Worm (Caenorhabditis elegans) whole organism, young adult: ENCODE measurements around the gene M28.8.

Experiments used
- B0261.1 ChIP-seq: sonication (generic microtip); optimal IDR thresholded peaks from 2 replicates; lab custom pipeline; 2016; ENCODE audit warnings: mild to moderate bottlenecking, missing genetic modification characterization, moderate library complexity, missing compliant biosample characterization
- C17E4.6 ChIP-seq: fragments of 200-800 bp; sonication (Bioruptor generic); IDR thresholded peaks from 2 replicates; pipeline ENCODE4 v1.3.6; 2022; ENCODE audit warnings: missing genetic modification reagents, missing genetic modification characterization, missing compliant biosample characterization
- F33H1.4 ChIP-seq: fragments of 200-800 bp; sonication (Bioruptor generic); IDR thresholded peaks from 2 replicates; pipeline ENCODE4 v1.3.6; 2022; ENCODE audit warnings: missing genetic modification reagents, missing genetic modification characterization, missing compliant biosample characterization
- F37B4.10 ChIP-seq: fragments of 200-800 bp; sonication (Bioruptor generic); IDR thresholded peaks from 2 replicates; pipeline ENCODE4 v1.3.6; 2022; ENCODE audit warnings: missing genetic modification characterization, missing compliant biosample characterization
- F52B5.7 ChIP-seq: sonication (generic microtip); optimal IDR thresholded peaks from 2 replicates; lab custom pipeline; 2016; ENCODE audit warnings: mild to moderate bottlenecking, missing genetic modification characterization, missing compliant biosample characterization
- F57A8.1 ChIP-seq: fragments of 200-800 bp; sonication (Bioruptor generic); optimal IDR thresholded peaks from 2 replicates; lab custom pipeline; 2018; ENCODE audit warnings: mild to moderate bottlenecking, missing genetic modification characterization, moderate library complexity, missing compliant biosample characterization
- K11D2.4 ChIP-seq: fragments of 200-800 bp; sonication (Bioruptor generic); IDR thresholded peaks from 2 replicates; pipeline ENCODE4 v1.3.6; 2022; ENCODE audit warnings: missing genetic modification reagents, missing genetic modification characterization, missing compliant biosample characterization
- K12H6.12 ChIP-seq: fragments of 200-800 bp; sonication (Bioruptor generic); optimal IDR thresholded peaks from 2 replicates; lab custom pipeline; 2018; ENCODE audit warnings: mild to moderate bottlenecking, missing genetic modification characterization, missing compliant biosample characterization
- Y53G8AR.9 ChIP-seq: fragments of 200-800 bp; sonication (Bioruptor generic); conservative IDR thresholded peaks from 2 replicates; pipeline ENCODE4 v1.3.6; 2022; ENCODE audit warnings: missing genetic modification reagents, missing genetic modification characterization, missing compliant biosample characterization
- Y79H2A.3 ChIP-seq: fragments of 200-800 bp; sonication (Bioruptor generic); conservative IDR thresholded peaks from 2 replicates; pipeline ENCODE4 v1.3.6; 2022; ENCODE audit warnings: missing genetic modification reagents, missing genetic modification characterization, missing compliant biosample characterization
- aptf-2 ChIP-seq: fragments of 200-800 bp; sonication (Bioruptor generic); conservative IDR thresholded peaks from 2 replicates; pipeline ENCODE4 v1.3.6; 2022; ENCODE audit warnings: missing genetic modification reagents, missing genetic modification characterization, missing compliant biosample characterization
- athp-1 ChIP-seq: sonication (generic microtip); optimal IDR thresholded peaks from 2 replicates; lab custom pipeline; 2017; ENCODE audit warnings: mild to moderate bottlenecking, missing genetic modification characterization, missing compliant biosample characterization
- bed-2 ChIP-seq: fragments of 200-800 bp; sonication (Bioruptor generic); IDR thresholded peaks from 2 replicates; pipeline ENCODE4 v1.3.6; 2022; ENCODE audit warnings: missing genetic modification reagents, missing genetic modification characterization, missing compliant biosample characterization
- ceh-27 ChIP-seq: fragments of 200-800 bp; sonication (Bioruptor generic); optimal IDR thresholded peaks from 2 replicates; lab custom pipeline; 2018; ENCODE audit warnings: mild to moderate bottlenecking, missing genetic modification characterization, moderate library complexity, missing compliant biosample characterization
- ceh-40 ChIP-seq: fragments of 200-800 bp; sonication (Bioruptor generic); IDR thresholded peaks from 2 replicates; pipeline ENCODE4 v1.3.6; 2022; ENCODE audit warnings: missing genetic modification characterization, missing compliant biosample characterization
- ceh-58 ChIP-seq: fragments of 200-800 bp; sonication (Bioruptor generic); IDR thresholded peaks from 2 replicates; pipeline ENCODE4 v1.3.6; 2022; ENCODE audit warnings: missing genetic modification characterization, missing compliant biosample characterization
- ceh-79 ChIP-seq: sonication (generic microtip); optimal IDR thresholded peaks from 2 replicates; lab custom pipeline; 2017; ENCODE audit warnings: mild to moderate bottlenecking, missing genetic modification characterization, missing compliant biosample characterization
- chd-7 ChIP-seq: sonication (generic microtip); optimal IDR thresholded peaks from 2 replicates; lab custom pipeline; 2016; ENCODE audit warnings: mild to moderate bottlenecking, missing genetic modification characterization, moderate library complexity, missing compliant biosample characterization
- die-1 ChIP-seq: sonication (generic microtip); optimal IDR thresholded peaks from 2 replicates; lab custom pipeline; 2016; ENCODE audit warnings: missing genotype, mild to moderate bottlenecking, missing genetic modification characterization, missing compliant biosample characterization
- dox-1 ChIP-seq: fragments of 200-800 bp; sonication (Bioruptor generic); IDR thresholded peaks from 2 replicates; pipeline ENCODE4 v1.3.6; 2022; ENCODE audit warnings: missing genetic modification reagents, missing genetic modification characterization, missing compliant biosample characterization
- dpl-1 ChIP-seq: fragments of 150-350 bp; optimal IDR thresholded peaks from 2 replicates; lab custom pipeline; 2014; ENCODE audit warnings: missing biosample characterization, missing genetic modification reagents, missing genetic modification characterization
- egl-18 ChIP-seq: fragments of 200-800 bp; sonication (Bioruptor generic); IDR thresholded peaks from 2 replicates; pipeline ENCODE4 v1.3.6; 2022; ENCODE audit warnings: missing genetic modification reagents, missing genetic modification characterization, missing compliant biosample characterization
- egl-44 ChIP-seq: fragments of 200-800 bp; sonication (Bioruptor generic); IDR thresholded peaks from 2 replicates; pipeline ENCODE4 v1.3.6; 2022; ENCODE audit warnings: missing genetic modification reagents, missing genetic modification characterization, missing compliant biosample characterization
- fkh-3 ChIP-seq: sonication (generic microtip); optimal IDR thresholded peaks from 2 replicates; lab custom pipeline; 2016; ENCODE audit warnings: mild to moderate bottlenecking, missing genetic modification characterization, missing compliant biosample characterization
- hlh-12 ChIP-seq: sonication (generic microtip); optimal IDR thresholded peaks from 2 replicates; lab custom pipeline; 2016; ENCODE audit warnings: missing genetic modification characterization, missing compliant biosample characterization
- hlh-26 ChIP-seq: fragments of 200-800 bp; sonication (Bioruptor generic); conservative IDR thresholded peaks from 2 replicates; pipeline ENCODE4 v1.3.6; 2022; ENCODE audit warnings: missing genetic modification reagents, missing genetic modification characterization, missing compliant biosample characterization
- hmg-1.2 ChIP-seq: fragments of 200-800 bp; sonication (Bioruptor generic); IDR thresholded peaks from 2 replicates; pipeline ENCODE4 v1.3.6; 2022; ENCODE audit warnings: missing genetic modification reagents, missing genetic modification characterization, missing compliant biosample characterization
- hmg-20 ChIP-seq: fragments of 200-800 bp; sonication (Bioruptor generic); IDR thresholded peaks from 2 replicates; pipeline ENCODE4 v1.3.6; 2022; ENCODE audit warnings: missing genetic modification reagents, missing genetic modification characterization, missing compliant biosample characterization
- hrde-1 ChIP-seq: sonication (generic microtip); optimal IDR thresholded peaks from 2 replicates; lab custom pipeline; 2016; ENCODE audit warnings: missing genetic modification characterization, mild to moderate bottlenecking, missing compliant biosample characterization, moderate library complexity, missing genotype, missing genetic modification reagents, borderline replicate concordance
- hsf-1 ChIP-seq: fragments of 200-800 bp; sonication (Bioruptor generic); IDR thresholded peaks from 2 replicates; pipeline ENCODE4 v1.3.6; 2022; ENCODE audit warnings: missing genetic modification reagents, missing genetic modification characterization, missing compliant biosample characterization
- let-526 ChIP-seq: fragments of 200-800 bp; sonication (Bioruptor generic); IDR thresholded peaks from 2 replicates; pipeline ENCODE4 v1.3.6; 2022; ENCODE audit warnings: missing genetic modification reagents, missing genetic modification characterization, missing compliant biosample characterization
- lin-26 ChIP-seq: fragments of 200-800 bp; sonication (Bioruptor generic); IDR thresholded peaks from 2 replicates; pipeline ENCODE4 v1.3.6; 2022; ENCODE audit warnings: missing genetic modification reagents, missing genetic modification characterization, missing compliant biosample characterization
- lin-40 ChIP-seq: sonication (generic microtip); optimal IDR thresholded peaks from 2 replicates; lab custom pipeline; 2016; ENCODE audit warnings: missing genetic modification characterization, mild to moderate bottlenecking, missing compliant biosample characterization, missing genotype, missing genetic modification reagents
- lsl-1 ChIP-seq: fragments of 200-800 bp; sonication (Bioruptor generic); optimal IDR thresholded peaks from 2 replicates; lab custom pipeline; 2018; ENCODE audit warnings: mild to moderate bottlenecking, missing genetic modification characterization, moderate library complexity, missing compliant biosample characterization
- madf-10 ChIP-seq: sonication (generic microtip); optimal IDR thresholded peaks from 2 replicates; lab custom pipeline; 2016; ENCODE audit warnings: mild to moderate bottlenecking, missing genetic modification characterization, missing compliant biosample characterization
- madf-8 ChIP-seq: fragments of 200-800 bp; sonication (Bioruptor generic); conservative IDR thresholded peaks from 2 replicates; pipeline ENCODE4 v1.3.6; 2022; ENCODE audit warnings: missing genetic modification reagents, missing genetic modification characterization, missing compliant biosample characterization
- mcd-1 ChIP-seq: fragments of 200-800 bp; sonication (Bioruptor generic); IDR thresholded peaks from 2 replicates; pipeline ENCODE4 v1.3.6; 2022; ENCODE audit warnings: missing genetic modification reagents, missing genetic modification characterization, missing compliant biosample characterization
- mes-4 ChIP-seq: sonication (generic microtip); optimal IDR thresholded peaks from 2 replicates; lab custom pipeline; 2016; ENCODE audit warnings: missing genotype, missing genetic modification characterization, missing compliant biosample characterization
- mxl-1 ChIP-seq: sonication (generic microtip); optimal IDR thresholded peaks from 2 replicates; lab custom pipeline; 2016; ENCODE audit warnings: missing genetic modification characterization, missing compliant biosample characterization
- nhr-179 ChIP-seq: sonication (generic microtip); optimal IDR thresholded peaks from 2 replicates; lab custom pipeline; 2016; ENCODE audit warnings: mild to moderate bottlenecking, missing genetic modification characterization, missing compliant biosample characterization
- pha-4 ChIP-seq: fragments of 150-350 bp; sonication (generic microtip); optimal IDR thresholded peaks from 2 replicates; lab custom pipeline; 2014; ENCODE audit warnings: missing biosample characterization, missing genetic modification reagents, missing genetic modification characterization
- repo-1 ChIP-seq: sonication (generic microtip); optimal IDR thresholded peaks from 2 replicates; lab custom pipeline; 2017; ENCODE audit warnings: mild to moderate bottlenecking, missing genetic modification characterization, missing compliant biosample characterization
- sptf-2 ChIP-seq: fragments of 200-800 bp; sonication (Bioruptor generic); optimal IDR thresholded peaks from 2 replicates; lab custom pipeline; 2018; ENCODE audit warnings: mild to moderate bottlenecking, missing genetic modification characterization, missing compliant biosample characterization
- tbx-9 ChIP-seq: sonication (generic microtip); optimal IDR thresholded peaks from 2 replicates; lab custom pipeline; 2016; ENCODE audit warnings: borderline replicate concordance, missing genetic modification characterization, inconsistent platforms, missing compliant biosample characterization
- tlf-1 ChIP-seq: fragments of 200-800 bp; sonication (Bioruptor generic); optimal IDR thresholded peaks from 2 replicates; lab custom pipeline; 2018; ENCODE audit warnings: mild to moderate bottlenecking, missing genetic modification characterization, missing compliant biosample characterization
- xnd-1 ChIP-seq: sonication (generic microtip); optimal IDR thresholded peaks from 2 replicates; lab custom pipeline; 2016; ENCODE audit warnings: missing genotype, missing genetic modification reagents, missing genetic modification characterization, missing compliant biosample characterization
- zim-3 ChIP-seq: sonication (generic microtip); optimal IDR thresholded peaks from 2 replicates; lab custom pipeline; 2017; ENCODE audit warnings: mild to moderate bottlenecking, missing genetic modification characterization, moderate library complexity, missing compliant biosample characterization
- ztf-22 ChIP-seq: fragments of 200-800 bp; sonication (Bioruptor generic); optimal IDR thresholded peaks from 2 replicates; lab custom pipeline; 2018; ENCODE audit warnings: mild to moderate bottlenecking, missing genetic modification characterization, moderate library complexity, missing compliant biosample characterization
- ztf-26 ChIP-seq: sonication (generic microtip); optimal IDR thresholded peaks from 2 replicates; lab custom pipeline; 2017; ENCODE audit warnings: missing genetic modification characterization, missing compliant biosample characterization
- ztf-28 ChIP-seq: fragments of 200-800 bp; sonication (Bioruptor generic); IDR thresholded peaks from 2 replicates; pipeline ENCODE4 v1.3.6; 2022; ENCODE audit warnings: missing genetic modification reagents, missing genetic modification characterization, missing compliant biosample characterization

M28.8 gene

DNA sequence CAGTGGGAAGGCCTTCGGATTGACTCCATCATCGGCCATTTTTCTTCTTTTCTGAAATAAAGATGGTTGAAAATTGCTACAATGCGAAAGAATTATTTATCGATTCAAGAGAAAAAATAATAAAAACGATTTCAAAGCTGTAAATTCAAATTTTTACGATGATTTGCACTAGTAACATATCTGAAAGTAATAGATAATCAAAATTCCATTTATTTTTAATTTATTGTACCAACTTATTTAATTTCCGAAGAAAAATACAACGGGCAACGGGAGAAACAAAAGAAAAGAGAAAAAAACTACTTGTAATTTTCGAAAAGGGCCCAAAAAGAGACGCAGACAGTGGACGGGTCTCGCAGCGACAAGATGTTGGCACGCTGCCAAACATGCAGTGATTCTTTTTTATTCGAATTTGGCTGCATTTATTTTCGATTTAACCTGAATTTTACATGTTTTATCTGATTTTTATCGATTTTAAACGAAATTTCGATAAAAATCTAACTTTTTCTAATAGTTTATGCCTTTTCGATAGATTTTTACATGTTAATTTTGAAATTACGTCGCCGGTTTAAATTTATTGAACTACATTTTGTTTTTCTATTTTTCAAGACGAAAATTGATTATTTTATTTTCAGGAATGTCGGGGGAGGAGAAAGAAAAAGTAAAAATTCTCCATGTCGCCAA lies 30.7 kb downstream of the M28.8 start, which contains the start of the genes snu-13 and rsp-7 (continued):
- TF ChIP-seq tlf-1: peak; percentile 54
- TF ChIP-seq chd-7 (tag; lab: Kevin White, UChicago): no peak
- TF ChIP-seq hlh-12 (tag; lab: Kevin White, UChicago): no peak
- TF ChIP-seq hmg-20 (GFP tag; lab: Robert Waterston, UW): no peak
- TF ChIP-seq Y53G8AR.9: no peak
- TF ChIP-seq lin-40 (tag; lab: Kevin White, UChicago): peak; percentile 37
- TF ChIP-seq bed-2: no peak
- no peak for TF ChIP-seq K11D2.4 (GFP tag; lab: Robert Waterston, UW)
- TF ChIP-seq let-526 (GFP tag; lab: Robert Waterston, UW): no peak
- TF ChIP-seq aptf-2: no peak
- no peak for TF ChIP-seq madf-10 (tag; lab: Kevin White, UChicago)
- peak; percentile 72 for TF ChIP-seq mcd-1 (GFP tag; lab: Robert Waterston, UW)
- peak; percentile 91 for TF ChIP-seq F33H1.4 (GFP tag; lab: Robert Waterston, UW)
- TF ChIP-seq egl-18 (GFP tag; lab: Robert Waterston, UW): no peak
- no peak for TF ChIP-seq K12H6.12 (tag; lab: Kevin White, UChicago)
- TF ChIP-seq B0261.1: no peak
- TF ChIP-seq dox-1 (GFP tag; lab: Robert Waterston, UW): peak; percentile 64; the same call in 1 of the 2 replicates
- no peak for TF ChIP-seq hrde-1 (tag; lab: Kevin White, UChicago)
- peak; percentile 42; the same call in 1 of the 2 replicates for TF ChIP-seq hmg-1.2 (GFP tag; lab: Robert Waterston, UW)
- TF ChIP-seq hsf-1 (GFP tag; lab: Robert Waterston, UW): no peak
- TF ChIP-seq nhr-179: no peak
- no peak for TF ChIP-seq die-1 (tag; lab: Kevin White, UChicago)
- no peak for TF ChIP-seq lin-26
- no peak for TF ChIP-seq F52B5.7 (tag; lab: Kevin White, UChicago)
- no peak for TF ChIP-seq zim-3
- no peak for TF ChIP-seq hlh-26 (GFP tag; lab: Robert Waterston, UW)
- TF ChIP-seq C17E4.6 (GFP tag; lab: Robert Waterston, UW): no peak
- peak; percentile 33 for TF ChIP-seq xnd-1
- TF ChIP-seq tbx-9: no peak
- TF ChIP-seq lsl-1 (GFP tag; lab: Kevin White, UChicago): peak; percentile 69
- peak; percentile 28 for TF ChIP-seq ceh-27 (GFP tag; lab: Kevin White, UChicago)
- no peak for TF ChIP-seq Y79H2A.3
- TF ChIP-seq F57A8.1 (GFP tag; lab: Kevin White, UChicago): no peak
- no peak for TF ChIP-seq mes-4 (tag; lab: Kevin White, UChicago)
- peak; percentile 21 for TF ChIP-seq dpl-1 (GFP tag; lab: Kevin White, UChicago)
- no peak for TF ChIP-seq athp-1 (tag; lab: Kevin White, UChicago)
- TF ChIP-seq madf-8: peak; percentile 57
- no peak for TF ChIP-seq egl-44 (GFP tag; lab: Robert Waterston, UW)
- TF ChIP-seq ceh-79: no peak
- no peak for TF ChIP-seq ztf-26 (tag; lab: Kevin White, UChicago)
- no peak for TF ChIP-seq F37B4.10 (GFP tag; lab: Robert Waterston, UW)
- no peak for TF ChIP-seq ztf-22 (GFP tag; lab: Kevin White, UChicago)
- no peak for TF ChIP-seq pha-4 (tag; lab: Kevin White, UChicago)
- no peak for TF ChIP-seq ztf-28 (GFP tag; lab: Robert Waterston, UW)
- TF ChIP-seq ceh-40: no peak
- no peak for TF ChIP-seq fkh-3
- TF ChIP-seq mxl-1 (tag; lab: Kevin White, UChicago): no peak
- no peak for TF ChIP-seq sptf-2 (GFP tag; lab: Kevin White, UChicago)
- no peak for TF ChIP-seq ceh-58
- TF ChIP-seq repo-1 (tag; lab: Kevin White, UChicago): no peak
